Worm (Caenorhabditis elegans): Measurements from ENCODE around the gene cysl-1.

The cysl-1 gene

ce11 chrX:9957449-9957848 is 3.1 kb upstream of the cysl-1 start:
- TF ChIP-seq ceh-22 (tag; optimal IDR thresholded peaks at IDR 0.05) (no peak), ets-4 (tag; optimal IDR thresholded peaks at IDR 0.05) (no peak), ceh-45 (GFP tag; IDR thresholded peaks at IDR 0.05) (no peak), syd-9 (tag; optimal IDR thresholded peaks at IDR 0.05) (no peak), madf-2 (tag; optimal IDR thresholded peaks at IDR 0.05) (no peak), ceh-19 (GFP tag; optimal IDR thresholded peaks at IDR 0.05) (no peak), ama-1 (optimal IDR thresholded peaks at IDR 0.05) (no peak), ceh-34 (tag; optimal IDR thresholded peaks at IDR 0.05) (no peak), K02D7.2 (tag; optimal IDR thresholded peaks at IDR 0.05) (no peak), hlh-30 (tag; optimal IDR thresholded peaks at IDR 0.05; ENCODE audit: insufficient read depth) (no peak), lim-6 (tag; optimal IDR thresholded peaks at IDR 0.05) (no peak), T23F11.4 (GFP tag; optimal IDR thresholded peaks at IDR 0.05) (no peak), unc-55 (GFP tag; optimal IDR thresholded peaks at IDR 0.05) (no peak), unc-42 (tag; optimal IDR thresholded peaks at IDR 0.05) (no peak), eyg-1 (tag; optimal IDR thresholded peaks at IDR 0.05) (no peak), nhr-11 (tag; optimal IDR thresholded peaks at IDR 0.05) (no peak)

- TF ChIP-seq unc-42 (tag; optimal IDR thresholded peaks at IDR 0.05) (peak; percentile 52), lin-11 (tag; optimal IDR thresholded peaks at IDR 0.05) (no peak), C38D4.7 (GFP tag; optimal IDR thresholded peaks at IDR 0.05) (no peak), ceh-30 (tag; optimal IDR thresholded peaks at IDR 0.05) (no peak), unc-86 (tag; optimal IDR thresholded peaks at IDR 0.05) (no peak), nfya-1 (tag; optimal IDR thresholded peaks at IDR 0.05) (no peak), ceh-48 (tag; optimal IDR thresholded peaks at IDR 0.05) (no peak), ceh-14 (tag; optimal IDR thresholded peaks at IDR 0.05) (peak; percentile 54)
Observed at ce11 chrX:9956052-9956451, 1.7 kb upstream of the cysl-1 start.

- TF ChIP-seq Y22D7AL.16 (tag; optimal IDR thresholded peaks at IDR 0.05), result no peak
- TF ChIP-seq K02D7.2 (tag; optimal IDR thresholded peaks at IDR 0.05), result no peak
- TF ChIP-seq sox-4 (tag; optimal IDR thresholded peaks at IDR 0.05), result no peak
- no peak for TF ChIP-seq ceh-45 (GFP tag; IDR thresholded peaks at IDR 0.05)
- TF ChIP-seq ceh-14 (tag; optimal IDR thresholded peaks at IDR 0.05), result no peak
- no peak for TF ChIP-seq hlh-6 (tag; optimal IDR thresholded peaks at IDR 0.05)
- TF ChIP-seq unc-42 (tag; optimal IDR thresholded peaks at IDR 0.05), result no peak
- TF ChIP-seq ama-1 (optimal IDR thresholded peaks at IDR 0.05), result no peak
- TF ChIP-seq hlh-8 (tag; optimal IDR thresholded peaks at IDR 0.05), result no peak
- no peak for TF ChIP-seq ceh-19 (GFP tag; optimal IDR thresholded peaks at IDR 0.05)
- TF ChIP-seq ceh-9 (tag; optimal IDR thresholded peaks at IDR 0.05), result no peak
- no peak for TF ChIP-seq pax-1 (tag; optimal IDR thresholded peaks at IDR 0.05)
- no peak for TF ChIP-seq nhr-232 (tag; optimal IDR thresholded peaks at IDR 0.05)
- no peak for TF ChIP-seq nhr-11 (tag; optimal IDR thresholded peaks at IDR 0.05)
- TF ChIP-seq pha-4 (tag; optimal IDR thresholded peaks at IDR 0.05), result no peak
- no peak for TF ChIP-seq ztf-16 (tag; optimal IDR thresholded peaks at IDR 0.05)
- no peak for TF ChIP-seq C38D4.7 (GFP tag; optimal IDR thresholded peaks at IDR 0.05)
- no peak for TF ChIP-seq ceh-34 (tag; optimal IDR thresholded peaks at IDR 0.05)
- no peak for TF ChIP-seq pqm-1 (tag; optimal IDR thresholded peaks at IDR 0.05)
- no peak for TF ChIP-seq dmd-4 (tag; optimal IDR thresholded peaks at IDR 0.05; ENCODE audit: borderline replicate concordance)
Observed at ce11 chrX:9948963-9949362, 5.4 kb downstream of the cysl-1 start, which contains the start of gene nas-37. Gene nas-37 (minus strand): TSS chrX:9949063.

- TF ChIP-seq sox-2 (GFP tag; IDR thresholded peaks at IDR 0.05) (no peak), madf-2 (tag; optimal IDR thresholded peaks at IDR 0.05) (no peak), npax-4 (tag; optimal IDR thresholded peaks at IDR 0.05) (no peak), unc-42 (tag; optimal IDR thresholded peaks at IDR 0.05) (no peak), ceh-34 (tag; optimal IDR thresholded peaks at IDR 0.05) (no peak), Y22D7AL.16 (tag; optimal IDR thresholded peaks at IDR 0.05) (no peak), pqm-1 (tag; optimal IDR thresholded peaks at IDR 0.05) (no peak)
Observed at ce11 chrX:9948528-9948927, 5.8 kb downstream of the cysl-1 start.

Data from whole organism, late embryonic.